Worm (Caenorhabditis elegans): ENCODE results near the gene R12B2.3.

DNA sequence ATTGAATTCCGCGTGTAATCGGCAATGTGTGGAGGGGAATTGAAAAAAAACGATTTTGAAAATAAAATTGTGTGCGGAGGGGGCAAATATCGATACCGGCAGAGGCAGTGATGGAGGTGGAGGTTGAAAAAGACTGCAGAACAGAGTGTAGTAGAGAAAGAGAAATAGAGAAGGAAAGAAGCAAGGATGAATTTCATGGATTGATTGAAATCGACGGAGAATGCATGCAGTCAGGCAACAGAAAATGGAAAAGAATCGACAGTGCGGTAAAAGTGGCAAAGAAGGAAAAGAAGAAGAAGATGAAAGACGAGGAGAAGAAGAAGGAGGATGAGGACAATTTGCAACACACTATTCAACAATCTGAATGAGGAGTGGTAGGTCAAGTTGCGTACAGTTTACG is 31.4 kb downstream of the R12B2.3 start, which contains the start of gene W04D12.1:
- TF ChIP-seq B0336.3 (GFP tag; IDR thresholded peaks at IDR 0.05): no peak
- no peak for TF ChIP-seq him-1 (tag; optimal IDR thresholded peaks at IDR 0.05)
- TF ChIP-seq Y56A3A.18 (GFP tag; IDR thresholded peaks at IDR 0.05): no peak

Measured in whole organism, young adult.